Worm (Caenorhabditis elegans) whole organism, L2 larva: ENCODE measurements around the gene srab-12.

Experiments
- egl-27 ChIP-seq: sonication (generic microtip); optimal IDR thresholded peaks from 3 replicates; lab custom pipeline; 2017; ENCODE audit warnings: missing biosample characterization, missing genetic modification reagents, missing genetic modification characterization
- elt-1 ChIP-seq: fragments of 150-350 bp; optimal IDR thresholded peaks from 2 replicates; lab custom pipeline; 2014; ENCODE audit warnings: missing biosample characterization, missing genetic modification characterization
- fos-1 ChIP-seq: fragments of 150-350 bp; optimal IDR thresholded peaks from 2 replicates; lab custom pipeline; 2014; ENCODE audit warnings: missing biosample characterization, missing genetic modification characterization
- nhr-23 ChIP-seq: fragments of 150-350 bp; optimal IDR thresholded peaks from 2 replicates; lab custom pipeline; 2014; ENCODE audit warnings: missing biosample characterization, missing genetic modification reagents, missing genetic modification characterization
- unc-39 ChIP-seq: fragments of 150-350 bp; optimal IDR thresholded peaks from 2 replicates; lab custom pipeline; 2014; ENCODE audit warnings: missing biosample characterization, missing genetic modification characterization
- unc-62 ChIP-seq: fragments of 150-350 bp; optimal IDR thresholded peaks from 2 replicates; lab custom pipeline; 2014; ENCODE audit warnings: missing biosample characterization, missing genetic modification reagents, missing genetic modification characterization
- ztf-11 ChIP-seq: sonication (generic microtip); optimal IDR thresholded peaks from 2 replicates; lab custom pipeline; 2017; ENCODE audit warnings: missing biosample characterization, missing genetic modification characterization

DNA sequence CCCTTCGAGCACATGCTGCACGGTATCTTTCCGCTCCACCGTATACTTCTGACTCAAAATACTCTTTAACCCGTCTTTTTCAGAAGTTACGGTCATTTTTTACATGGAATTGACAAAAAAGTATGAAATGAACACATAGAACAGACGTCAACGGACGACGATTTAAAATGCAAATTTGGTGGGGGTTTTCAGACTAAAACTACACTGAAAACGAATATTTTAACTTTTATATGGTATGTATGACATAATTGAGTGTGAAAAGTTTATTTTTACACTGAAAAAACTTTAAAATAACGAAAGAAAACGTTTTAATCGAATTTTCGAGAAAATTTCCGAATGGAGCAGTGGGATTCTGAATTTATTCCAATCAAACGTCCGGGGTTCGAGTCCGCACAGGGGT, 36.5 kb downstream of the srab-12 start, which contains the start of gene twk-36:
- TF ChIP-seq ztf-11 (tag; lab: Kevin White, UChicago) (no peak), elt-1 (tag; lab: Kevin White, UChicago) (no peak), egl-27 (tag; lab: Kevin White, UChicago) (no peak), unc-62 (GFP tag; lab: Kevin White, UChicago) (no peak), fos-1 (tag; lab: Kevin White, UChicago) (no peak), unc-39 (no peak), nhr-23 (tag; lab: Kevin White, UChicago) (no peak)
